Worm (Caenorhabditis elegans): ENCODE measurements around the gene ZK945.7.

- no peak for TF ChIP-seq W03F9.2 (tag; optimal IDR thresholded peaks at IDR 0.05)
- TF ChIP-seq dao-5 (tag; optimal IDR thresholded peaks at IDR 0.05) = no peak
- no peak for TF ChIP-seq him-1 (tag; optimal IDR thresholded peaks at IDR 0.05)
Observed at ce11 chrII:10155106-10155505, 46.8 kb upstream of the ZK945.7 start, which contains the start of gene nlp-63.
